Worm (Caenorhabditis elegans) whole organism, L1 larva: ENCODE results near the gene gas-1.

Source experiments
- C04F5.9 ChIP-seq: sonication (generic microtip); optimal IDR thresholded peaks from 2 replicates; lab custom pipeline; 2016; ENCODE audit warnings: missing genetic modification characterization, missing compliant biosample characterization
- F16B12.6 ChIP-seq: fragments of 150-350 bp; optimal IDR thresholded peaks from 2 replicates; lab custom pipeline; 2014; ENCODE audit warnings: missing biosample characterization, missing genetic modification characterization
- Y116A8C.19 ChIP-seq: sonication (generic microtip); optimal IDR thresholded peaks from 2 replicates; lab custom pipeline; 2016; ENCODE audit warnings: missing compliant biosample characterization, missing genetic modification characterization, borderline replicate concordance
- aha-1 ChIP-seq: fragments of 150-350 bp; optimal IDR thresholded peaks from 2 replicates; lab custom pipeline; 2014; ENCODE audit warnings: missing biosample characterization, missing genetic modification characterization
- aly-2 ChIP-seq: fragments of 150-350 bp; optimal IDR thresholded peaks from 2 replicates; lab custom pipeline; 2014; ENCODE audit warnings: missing biosample characterization, missing genetic modification characterization
- ama-1 ChIP-seq: fragments of 150-350 bp; optimal IDR thresholded peaks from 2 replicates; lab custom pipeline; 2014
- ceh-63 ChIP-seq: fragments of 200-800 bp; sonication (Bioruptor generic); optimal IDR thresholded peaks from 2 replicates; lab custom pipeline; 2018; ENCODE audit warnings: mild to moderate bottlenecking, missing genetic modification characterization, missing compliant biosample characterization
- ceh-8 ChIP-seq: fragments of 200-800 bp; sonication (Bioruptor generic); optimal IDR thresholded peaks from 2 replicates; lab custom pipeline; 2018; ENCODE audit warnings: mild to moderate bottlenecking, missing genetic modification characterization, moderate library complexity, missing compliant biosample characterization
- ceh-88 ChIP-seq: fragments of 200-800 bp; sonication (Bioruptor generic); IDR thresholded peaks from 2 replicates; pipeline ENCODE4 v1.3.6; 2022; ENCODE audit warnings: missing genetic modification characterization, missing compliant biosample characterization
- ces-1 ChIP-seq: fragments of 150-350 bp; optimal IDR thresholded peaks from 2 replicates; lab custom pipeline; 2014; ENCODE audit warnings: missing biosample characterization, missing genetic modification reagents, missing genetic modification characterization
- dpl-1 ChIP-seq, 3 experiments: fragments of 150-350 bp in 2 of 3; sonication (generic microtip) in 1 of 3; optimal IDR thresholded peaks; 2 replicates each; lab custom pipeline; 2014 to 2017; ENCODE audit warnings: missing biosample characterization in 3 of 3, missing genetic modification characterization in 3 of 3, missing genetic modification reagents in 3 of 3
- efl-3 ChIP-seq: fragments of 200-800 bp; sonication (Bioruptor generic); optimal IDR thresholded peaks from 2 replicates; lab custom pipeline; 2018; ENCODE audit warnings: mild to moderate bottlenecking, missing genetic modification characterization, missing compliant biosample characterization
- egl-27 ChIP-seq, 2 experiments: fragments of 150-350 bp in 1 of 2; sonication (generic microtip); optimal IDR thresholded peaks; 3 replicates each; lab custom pipeline; 2017 to 2018; ENCODE audit warnings: missing biosample characterization in 2 of 2, missing genetic modification characterization in 2 of 2, missing genetic modification reagents in 2 of 2
- elt-2 ChIP-seq: sonication (generic microtip); optimal IDR thresholded peaks from 2 replicates; lab custom pipeline; 2016; ENCODE audit warnings: missing genetic modification characterization, mild to moderate bottlenecking, inconsistent platforms, missing compliant biosample characterization, missing genetic modification reagents
- ets-5 ChIP-seq: fragments of 200-800 bp; sonication (Bioruptor generic); IDR thresholded peaks from 2 replicates; pipeline ENCODE4 v1.3.6; 2022; ENCODE audit warnings: missing genetic modification characterization, missing compliant biosample characterization
- fos-1 ChIP-seq: fragments of 150-350 bp; optimal IDR thresholded peaks from 2 replicates; lab custom pipeline; 2014; ENCODE audit warnings: missing biosample characterization, missing genetic modification characterization
- hlh-4 ChIP-seq: sonication (generic microtip); optimal IDR thresholded peaks from 2 replicates; lab custom pipeline; 2016; ENCODE audit warnings: mild to moderate bottlenecking, missing genetic modification characterization, missing compliant biosample characterization
- hpl-2 ChIP-seq: fragments of 150-350 bp; optimal IDR thresholded peaks from 2 replicates; lab custom pipeline; 2014; ENCODE audit warnings: missing biosample characterization, missing genetic modification reagents, missing genetic modification characterization
- irx-1 ChIP-seq: sonication (generic microtip); optimal IDR thresholded peaks from 2 replicates; lab custom pipeline; 2016; ENCODE audit warnings: missing genetic modification characterization, missing compliant biosample characterization
- lin-15B ChIP-seq: fragments of 150-350 bp; sonication (generic microtip); optimal IDR thresholded peaks from 3 replicates; lab custom pipeline; 2014; ENCODE audit warnings: missing biosample characterization, missing genetic modification characterization
- lin-35 ChIP-seq, 2 experiments: fragments of 150-350 bp; optimal IDR thresholded peaks; 2 replicates each; lab custom pipeline; 2014; ENCODE audit warnings: missing biosample characterization in 2 of 2, missing genetic modification characterization in 2 of 2, missing genetic modification reagents in 2 of 2
- lin-39 ChIP-seq: fragments of 150-350 bp; optimal IDR thresholded peaks from 2 replicates; lab custom pipeline; 2014; ENCODE audit warnings: missing biosample characterization, missing genetic modification reagents, missing genetic modification characterization
- mab-9 ChIP-seq: fragments of 200-800 bp; sonication (Bioruptor generic); IDR thresholded peaks from 2 replicates; pipeline ENCODE4 v1.3.6; 2022; ENCODE audit warnings: missing genetic modification reagents, missing genetic modification characterization, missing compliant biosample characterization
- mdl-1 ChIP-seq, 2 experiments: fragments of 150-350 bp; optimal IDR thresholded peaks; 2 replicates each; lab custom pipeline; 2014 to 2017; ENCODE audit warnings: missing biosample characterization in 2 of 2, missing genetic modification characterization in 2 of 2, inconsistent platforms in 1 of 2
- mef-2 ChIP-seq: fragments of 150-350 bp; optimal IDR thresholded peaks from 2 replicates; lab custom pipeline; 2014; ENCODE audit warnings: missing biosample characterization, missing genetic modification characterization
- nhr-11 ChIP-seq: fragments of 150-350 bp; optimal IDR thresholded peaks from 2 replicates; lab custom pipeline; 2014; ENCODE audit warnings: missing biosample characterization, missing genetic modification characterization
- nhr-19 ChIP-seq: fragments of 200-800 bp; sonication (Bioruptor generic); conservative IDR thresholded peaks from 2 replicates; pipeline ENCODE4 v1.3.6; 2022; ENCODE audit warnings: missing genetic modification characterization, missing compliant biosample characterization
- nhr-20 ChIP-seq: sonication (generic microtip); optimal IDR thresholded peaks from 2 replicates; lab custom pipeline; 2016; ENCODE audit warnings: mild to moderate bottlenecking, missing genetic modification characterization, missing compliant biosample characterization
- nhr-237 ChIP-seq: fragments of 150-350 bp; optimal IDR thresholded peaks from 2 replicates; lab custom pipeline; 2014; ENCODE audit warnings: missing biosample characterization, missing genetic modification characterization
- nhr-47 ChIP-seq: sonication (generic microtip); optimal IDR thresholded peaks from 2 replicates; lab custom pipeline; 2016; ENCODE audit warnings: mild to moderate bottlenecking, missing genetic modification characterization, moderate library complexity, missing compliant biosample characterization
- nhr-71 ChIP-seq: sonication (generic microtip); optimal IDR thresholded peaks from 2 replicates; lab custom pipeline; 2016; ENCODE audit warnings: mild to moderate bottlenecking, missing genetic modification characterization, moderate library complexity, missing compliant biosample characterization
- nhr-85 ChIP-seq: sonication (generic microtip); peaks from one replicate; lab custom pipeline; 2016; ENCODE audit warnings: missing genetic modification characterization, inconsistent platforms, missing compliant biosample characterization
- pag-3 ChIP-seq: sonication (generic microtip); optimal IDR thresholded peaks from 2 replicates; lab custom pipeline; 2017; ENCODE audit warnings: missing genetic modification characterization, mild to moderate bottlenecking, missing compliant biosample characterization, antibody characterized with exemption, borderline replicate concordance; ENCODE audit not compliant: insufficient read depth
- pax-3 ChIP-seq: fragments of 200-800 bp; sonication (Bioruptor generic); optimal IDR thresholded peaks from 2 replicates; lab custom pipeline; 2018; ENCODE audit warnings: mild to moderate bottlenecking, missing genetic modification characterization, moderate library complexity, missing compliant biosample characterization
- pqm-1 ChIP-seq: sonication (generic microtip); optimal IDR thresholded peaks from 3 replicates; lab custom pipeline; 2017; ENCODE audit warnings: missing biosample characterization, missing genetic modification characterization
- rnt-1 ChIP-seq: sonication (generic microtip); optimal IDR thresholded peaks from 2 replicates; lab custom pipeline; 2016; ENCODE audit warnings: mild to moderate bottlenecking, missing genetic modification characterization, moderate library complexity, missing compliant biosample characterization
- skn-1 ChIP-seq: fragments of 150-350 bp; optimal IDR thresholded peaks from 2 replicates; lab custom pipeline; 2014; ENCODE audit warnings: missing biosample characterization, missing genetic modification characterization
- snu-23 ChIP-seq: sonication (generic microtip); optimal IDR thresholded peaks from 2 replicates; lab custom pipeline; 2016; ENCODE audit warnings: missing genetic modification characterization, missing compliant biosample characterization
- sox-4 ChIP-seq: sonication (generic microtip); optimal IDR thresholded peaks from 2 replicates; lab custom pipeline; 2016; ENCODE audit warnings: missing genetic modification characterization, missing compliant biosample characterization
- sup-37 ChIP-seq: fragments of 200-800 bp; sonication (Bioruptor generic); optimal IDR thresholded peaks from 2 replicates; lab custom pipeline; 2018; ENCODE audit warnings: mild to moderate bottlenecking, missing genetic modification characterization, missing compliant biosample characterization
- tlp-1 ChIP-seq: fragments of 150-350 bp; optimal IDR thresholded peaks from 2 replicates; lab custom pipeline; 2014; ENCODE audit warnings: missing biosample characterization, missing genetic modification characterization
- xbp-1 ChIP-seq: sonication (generic microtip); optimal IDR thresholded peaks from 2 replicates; lab custom pipeline; 2016; ENCODE audit warnings: missing genetic modification characterization, missing compliant biosample characterization
- zag-1 ChIP-seq: fragments of 150-350 bp; optimal IDR thresholded peaks from 2 replicates; lab custom pipeline; 2014; ENCODE audit warnings: missing biosample characterization, missing genetic modification characterization
- ztf-11 ChIP-seq, 2 experiments: sonication (generic microtip); optimal IDR thresholded peaks; 2 replicates each; lab custom pipeline; 2016 to 2017; ENCODE audit warnings: missing genetic modification characterization in 2 of 2, missing biosample characterization in 1 of 2, missing compliant biosample characterization in 1 of 2
- ztf-4 ChIP-seq: fragments of 150-350 bp; optimal IDR thresholded peaks from 2 replicates; lab custom pipeline; 2014; ENCODE audit warnings: missing biosample characterization, missing genetic modification characterization

gas-1 gene

DNA sequence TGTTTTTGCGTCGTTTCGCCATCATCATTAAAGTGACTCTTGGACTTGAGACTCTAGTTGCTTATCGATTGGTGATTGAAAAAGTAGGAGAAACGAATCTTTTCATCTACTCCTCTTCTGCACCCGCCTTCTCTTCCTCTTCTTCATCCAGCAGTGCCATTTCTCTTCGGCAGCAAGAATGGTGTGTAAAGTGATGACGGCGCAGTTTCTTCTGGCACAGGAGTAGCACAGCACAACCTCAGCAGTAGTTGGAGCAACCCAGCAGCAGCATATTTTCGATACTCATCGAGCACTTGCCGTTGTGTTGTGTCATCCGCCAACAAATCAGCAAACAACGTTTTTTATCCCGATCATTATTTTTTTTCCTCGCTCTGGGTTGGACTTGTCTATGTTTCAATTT is 14.7 kb downstream of the gas-1 start (continued):
- no peak for TF ChIP-seq lin-39 (tag; lab: Kevin White, UChicago)
- peak; percentile 37 for TF ChIP-seq nhr-20 (tag; lab: Kevin White, UChicago)
- TF ChIP-seq lin-15B (tag; lab: Kevin White, UChicago): no peak
- TF ChIP-seq F16B12.6: no peak
- no peak for TF ChIP-seq nhr-47 (tag; lab: Kevin White, UChicago)
- TF ChIP-seq ets-5: no peak
- TF ChIP-seq irx-1 (tag; lab: Kevin White, UChicago): no peak
- TF ChIP-seq nhr-11: no peak
- peak; percentile 23 for TF ChIP-seq snu-23 (GFP tag; lab: Kevin White, UChicago)
- TF ChIP-seq lin-35 (GFP tag; optimal IDR thresholded peaks at IDR 0.05; lab: Kevin White, UChicago): no peak
- no peak for TF ChIP-seq tlp-1 (tag; lab: Kevin White, UChicago)
- TF ChIP-seq egl-27 (tag; optimal IDR thresholded peaks at IDR 0.05; lab: Kevin White, UChicago): no peak
- TF ChIP-seq dpl-1 (GFP tag; optimal IDR thresholded peaks at IDR 0.05; lab: Kevin White, UChicago): no peak
- TF ChIP-seq sup-37: no peak
- TF ChIP-seq ceh-88 (GFP tag; lab: Robert Waterston, UW): no peak
- TF ChIP-seq xbp-1 (tag; lab: Kevin White, UChicago): no peak
- TF ChIP-seq elt-2 (tag; lab: Kevin White, UChicago): no peak
- TF ChIP-seq hlh-4 (tag; lab: Kevin White, UChicago): no peak
- TF ChIP-seq nhr-237 (tag; lab: Kevin White, UChicago): no peak
- no peak for TF ChIP-seq sox-4
- no peak for TF ChIP-seq skn-1 (tag; lab: Kevin White, UChicago)
- TF ChIP-seq ama-1 (lab: Kevin White, UChicago): no peak
- no peak for TF ChIP-seq fos-1
- TF ChIP-seq nhr-19 (GFP tag; lab: Robert Waterston, UW): peak; percentile 31; the same call in 1 of the 2 replicates
- no peak for TF ChIP-seq mab-9 (GFP tag; lab: Robert Waterston, UW)
- TF ChIP-seq C04F5.9 (tag; lab: Kevin White, UChicago): no peak
- TF ChIP-seq efl-3 (GFP tag; lab: Kevin White, UChicago): no peak
- no peak for TF ChIP-seq aha-1 (tag; lab: Kevin White, UChicago)
- no peak for TF ChIP-seq ztf-4 (tag; lab: Kevin White, UChicago)
- no peak for TF ChIP-seq aly-2 (tag; lab: Kevin White, UChicago)
- TF ChIP-seq hpl-2 (GFP tag; lab: Kevin White, UChicago): no peak
- TF ChIP-seq ceh-63 (GFP tag; lab: Kevin White, UChicago): no peak
- no peak for TF ChIP-seq ztf-11 (tag; optimal IDR thresholded peaks at IDR 0.05; lab: Kevin White, UChicago)
- TF ChIP-seq nhr-85 (tag; lab: Kevin White, UChicago): no peak
- TF ChIP-seq pax-3 (tag; lab: Kevin White, UChicago): no peak
- no peak for TF ChIP-seq pqm-1 (tag; lab: Kevin White, UChicago)
- TF ChIP-seq pag-3: peak; percentile 98
- no peak for TF ChIP-seq Y116A8C.19
- TF ChIP-seq rnt-1 (tag; lab: Kevin White, UChicago): peak; percentile 71
- TF ChIP-seq ces-1 (GFP tag; lab: Kevin White, UChicago): no peak
- no peak for TF ChIP-seq mdl-1 (tag; optimal IDR thresholded peaks at IDR 0.05; lab: Kevin White, UChicago)
- TF ChIP-seq nhr-71 (tag; lab: Kevin White, UChicago): peak; percentile 58
- TF ChIP-seq, all 84 proteins: peak for 9

- TF ChIP-seq ceh-8 (peak; percentile 36), mef-2 (tag; lab: Kevin White, UChicago) (no peak), zag-1 (no peak), pqm-1 (tag; lab: Kevin White, UChicago) (no peak), ceh-88 (GFP tag; lab: Robert Waterston, UW) (no peak)
Observed at ce11 chrX:15572021-15572420, 18.2 kb downstream of the gas-1 start.
